Worm (Caenorhabditis elegans) whole organism, young adult: ENCODE measurements around the gene tbc-20.

Experiments
- B0019.2 ChIP-seq: fragments of 200-800 bp; sonication (Bioruptor generic); conservative IDR thresholded peaks from 2 replicates; pipeline ENCODE4 v1.3.6; 2022; ENCODE audit warnings: missing genetic modification reagents, missing genetic modification characterization, missing compliant biosample characterization
- F10E7.11 ChIP-seq: sonication (generic microtip); optimal IDR thresholded peaks from 2 replicates; lab custom pipeline; 2017; ENCODE audit warnings: mild to moderate bottlenecking, missing genetic modification characterization, moderate library complexity, missing compliant biosample characterization
- F23B12.7 ChIP-seq: sonication (generic microtip); optimal IDR thresholded peaks from 2 replicates; lab custom pipeline; 2017; ENCODE audit warnings: missing genetic modification characterization, mild to moderate bottlenecking, missing compliant biosample characterization, antibody characterized with exemption, moderate library complexity; ENCODE audit not compliant: insufficient read depth
- F39B2.1 ChIP-seq: fragments of 200-800 bp; sonication (Bioruptor generic); IDR thresholded peaks from 2 replicates; pipeline ENCODE4 v1.3.6; 2022; ENCODE audit warnings: missing genetic modification reagents, missing genetic modification characterization, missing compliant biosample characterization
- F49E8.2 ChIP-seq: sonication (generic microtip); optimal IDR thresholded peaks from 3 replicates; lab custom pipeline; 2017; ENCODE audit warnings: missing genetic modification characterization, mild to moderate bottlenecking, missing compliant biosample characterization, antibody characterized with exemption, moderate library complexity; ENCODE audit not compliant: insufficient read depth
- K12H6.12 ChIP-seq: fragments of 200-800 bp; sonication (Bioruptor generic); optimal IDR thresholded peaks from 2 replicates; lab custom pipeline; 2018; ENCODE audit warnings: mild to moderate bottlenecking, missing genetic modification characterization, missing compliant biosample characterization
- T07F8.4 ChIP-seq: sonication (generic microtip); optimal IDR thresholded peaks from 2 replicates; lab custom pipeline; 2016; ENCODE audit warnings: mild to moderate bottlenecking, missing genetic modification characterization, moderate library complexity, missing compliant biosample characterization
- Y53F4B.3 ChIP-seq: fragments of 200-800 bp; sonication (Bioruptor generic); IDR thresholded peaks from 2 replicates; pipeline ENCODE4 v1.3.6; 2022; ENCODE audit warnings: missing genetic modification reagents, missing genetic modification characterization, missing compliant biosample characterization
- Y56A3A.18 ChIP-seq: fragments of 200-800 bp; sonication (Bioruptor generic); IDR thresholded peaks from 2 replicates; pipeline ENCODE4 v1.3.6; 2022; ENCODE audit warnings: missing genetic modification reagents, missing genetic modification characterization, missing compliant biosample characterization
- ZK185.1 ChIP-seq: sonication (generic microtip); optimal IDR thresholded peaks from 2 replicates; lab custom pipeline; 2016; ENCODE audit warnings: mild to moderate bottlenecking, missing genetic modification characterization, missing compliant biosample characterization; ENCODE audit not compliant: poor library complexity, severe bottlenecking
- akir-1 ChIP-seq: fragments of 200-800 bp; sonication (Bioruptor generic); optimal IDR thresholded peaks from 2 replicates; lab custom pipeline; 2018; ENCODE audit warnings: mild to moderate bottlenecking, missing genetic modification characterization, moderate library complexity, missing compliant biosample characterization
- attf-3 ChIP-seq: fragments of 200-800 bp; sonication (Bioruptor generic); conservative IDR thresholded peaks from 2 replicates; pipeline ENCODE4 v1.3.6; 2022; ENCODE audit warnings: missing genetic modification reagents, missing genetic modification characterization, missing compliant biosample characterization
- attf-6 ChIP-seq: fragments of 200-800 bp; sonication (Bioruptor generic); IDR thresholded peaks from 2 replicates; pipeline ENCODE4 v1.3.6; 2022; ENCODE audit warnings: missing genetic modification reagents, missing genetic modification characterization, missing compliant biosample characterization
- ccch-3 ChIP-seq: fragments of 200-800 bp; sonication (Bioruptor generic); optimal IDR thresholded peaks from 2 replicates; lab custom pipeline; 2018; ENCODE audit warnings: mild to moderate bottlenecking, missing genetic modification characterization, missing compliant biosample characterization
- ceh-40 ChIP-seq: fragments of 200-800 bp; sonication (Bioruptor generic); IDR thresholded peaks from 2 replicates; pipeline ENCODE4 v1.3.6; 2022; ENCODE audit warnings: missing genetic modification characterization, missing compliant biosample characterization
- ceh-91 ChIP-seq: fragments of 200-800 bp; sonication (Bioruptor generic); IDR thresholded peaks from 2 replicates; pipeline ENCODE4 v1.3.6; 2022; ENCODE audit warnings: missing genetic modification reagents, missing genetic modification characterization, missing compliant biosample characterization
- egl-18 ChIP-seq: fragments of 200-800 bp; sonication (Bioruptor generic); IDR thresholded peaks from 2 replicates; pipeline ENCODE4 v1.3.6; 2022; ENCODE audit warnings: missing genetic modification reagents, missing genetic modification characterization, missing compliant biosample characterization
- ekl-4 ChIP-seq: fragments of 200-800 bp; sonication (Bioruptor generic); IDR thresholded peaks from 2 replicates; pipeline ENCODE4 v1.3.6; 2022; ENCODE audit warnings: missing genetic modification reagents, missing genetic modification characterization, missing compliant biosample characterization
- hmg-20 ChIP-seq: fragments of 200-800 bp; sonication (Bioruptor generic); IDR thresholded peaks from 2 replicates; pipeline ENCODE4 v1.3.6; 2022; ENCODE audit warnings: missing genetic modification reagents, missing genetic modification characterization, missing compliant biosample characterization
- let-607 ChIP-seq, 2 experiments: fragments of 200-800 bp in 1 of 2; sonication (Bioruptor generic) in 1 of 2; sonication (generic microtip) in 1 of 2; optimal IDR thresholded peaks; 2 replicates each; lab custom pipeline; 2016 to 2018; ENCODE audit warnings: mild to moderate bottlenecking in 2 of 2, missing compliant biosample characterization in 2 of 2, missing genetic modification characterization in 2 of 2, moderate library complexity in 2 of 2, missing genotype in 1 of 2
- lin-35 ChIP-seq, 3 experiments: fragments of 150-350 bp in 2 of 3; sonication (generic microtip) in 1 of 3; optimal IDR thresholded peaks; 2 replicates each; lab custom pipeline; 2014 to 2018; ENCODE audit warnings: missing biosample characterization in 3 of 3, missing genetic modification characterization in 3 of 3, missing genetic modification reagents in 3 of 3
- lin-40 ChIP-seq: sonication (generic microtip); optimal IDR thresholded peaks from 2 replicates; lab custom pipeline; 2016; ENCODE audit warnings: missing genetic modification characterization, mild to moderate bottlenecking, missing compliant biosample characterization, missing genotype, missing genetic modification reagents
- lir-1 ChIP-seq: fragments of 200-800 bp; sonication (Bioruptor generic); conservative IDR thresholded peaks from 2 replicates; pipeline ENCODE4 v1.3.6; 2022; ENCODE audit warnings: missing genetic modification reagents, missing genetic modification characterization, missing compliant biosample characterization
- lsl-1 ChIP-seq: fragments of 200-800 bp; sonication (Bioruptor generic); optimal IDR thresholded peaks from 2 replicates; lab custom pipeline; 2018; ENCODE audit warnings: mild to moderate bottlenecking, missing genetic modification characterization, moderate library complexity, missing compliant biosample characterization
- madf-10 ChIP-seq: sonication (generic microtip); optimal IDR thresholded peaks from 2 replicates; lab custom pipeline; 2016; ENCODE audit warnings: mild to moderate bottlenecking, missing genetic modification characterization, missing compliant biosample characterization
- madf-3 ChIP-seq: fragments of 200-800 bp; sonication (Bioruptor generic); IDR thresholded peaks from 2 replicates; pipeline ENCODE4 v1.3.6; 2022; ENCODE audit warnings: missing genetic modification reagents, missing genetic modification characterization, missing compliant biosample characterization
- madf-6 ChIP-seq: fragments of 200-800 bp; sonication (Bioruptor generic); IDR thresholded peaks from 2 replicates; pipeline ENCODE4 v1.3.6; 2022; ENCODE audit warnings: missing genetic modification reagents, missing genetic modification characterization, missing compliant biosample characterization
- mcd-1 ChIP-seq: fragments of 200-800 bp; sonication (Bioruptor generic); IDR thresholded peaks from 2 replicates; pipeline ENCODE4 v1.3.6; 2022; ENCODE audit warnings: missing genetic modification reagents, missing genetic modification characterization, missing compliant biosample characterization
- mes-4 ChIP-seq: sonication (generic microtip); optimal IDR thresholded peaks from 2 replicates; lab custom pipeline; 2016; ENCODE audit warnings: missing genotype, missing genetic modification characterization, missing compliant biosample characterization
- nfya-2 ChIP-seq: fragments of 200-800 bp; sonication (Bioruptor generic); IDR thresholded peaks from 2 replicates; pipeline ENCODE4 v1.3.6; 2022; ENCODE audit warnings: missing genetic modification reagents, missing genetic modification characterization, missing compliant biosample characterization
- nhr-120 ChIP-seq: fragments of 200-800 bp; sonication (Bioruptor generic); IDR thresholded peaks from 2 replicates; pipeline ENCODE4 v1.3.6; 2022; ENCODE audit warnings: missing genetic modification characterization, missing compliant biosample characterization
- pbrm-1 ChIP-seq: fragments of 200-800 bp; sonication (Bioruptor generic); IDR thresholded peaks from 2 replicates; pipeline ENCODE4 v1.3.6; 2022; ENCODE audit warnings: missing genetic modification reagents, missing genetic modification characterization, missing compliant biosample characterization
- rcor-1 ChIP-seq: fragments of 200-800 bp; sonication (Bioruptor generic); IDR thresholded peaks from 2 replicates; pipeline ENCODE4 v1.3.6; 2022; ENCODE audit warnings: missing genetic modification reagents, missing genetic modification characterization, missing compliant biosample characterization
- rec-8 ChIP-seq, 2 experiments: sonication (generic microtip); optimal IDR thresholded peaks; 2 replicates each; lab custom pipeline; 2016; ENCODE audit warnings: mild to moderate bottlenecking in 2 of 2, missing genetic modification characterization in 2 of 2, missing genetic modification reagents in 2 of 2, missing genotype in 2 of 2, missing biosample characterization in 1 of 2, missing compliant biosample characterization in 1 of 2, moderate library complexity in 1 of 2
- sea-2 ChIP-seq: fragments of 200-800 bp; sonication (Bioruptor generic); IDR thresholded peaks from 2 replicates; pipeline ENCODE4 v1.3.6; 2022; ENCODE audit warnings: missing genetic modification characterization, missing compliant biosample characterization
- snpc-1.3 ChIP-seq: sonication (generic microtip); optimal IDR thresholded peaks from 2 replicates; lab custom pipeline; 2017; ENCODE audit warnings: missing genetic modification characterization, mild to moderate bottlenecking, missing compliant biosample characterization, antibody characterized with exemption, moderate library complexity, missing genotype, missing genetic modification reagents; ENCODE audit not compliant: insufficient read depth
- snpc-4 ChIP-seq, 5 experiments: fragments of 150-350 bp in 1 of 5; sonication (generic microtip) in 4 of 5; optimal IDR thresholded peaks; 2 replicates each; lab custom pipeline; 2014 to 2018; ENCODE audit warnings: missing genetic modification characterization in 5 of 5, missing biosample characterization in 3 of 5, antibody characterized with exemption in 2 of 5, mild to moderate bottlenecking in 2 of 5, missing compliant biosample characterization in 2 of 5, missing genotype in 2 of 5, moderate library complexity in 2 of 5, missing genetic modification reagents in 1 of 5
- somi-1 ChIP-seq: fragments of 200-800 bp; sonication (Bioruptor generic); optimal IDR thresholded peaks from 2 replicates; lab custom pipeline; 2018; ENCODE audit warnings: mild to moderate bottlenecking, missing genetic modification characterization, missing compliant biosample characterization
- tbp1 ChIP-seq: fragments of 200-800 bp; sonication (Bioruptor generic); optimal IDR thresholded peaks from 2 replicates; lab custom pipeline; 2018; ENCODE audit warnings: mild to moderate bottlenecking, missing genetic modification characterization, missing compliant biosample characterization
- tbx-9 ChIP-seq: sonication (generic microtip); optimal IDR thresholded peaks from 2 replicates; lab custom pipeline; 2016; ENCODE audit warnings: borderline replicate concordance, missing genetic modification characterization, inconsistent platforms, missing compliant biosample characterization
- unc-130 ChIP-seq: sonication (generic microtip); optimal IDR thresholded peaks from 2 replicates; lab custom pipeline; 2016; ENCODE audit warnings: missing genetic modification reagents, missing genetic modification characterization, missing compliant biosample characterization
- zfh-2 ChIP-seq: fragments of 200-800 bp; sonication (Bioruptor generic); conservative IDR thresholded peaks from 2 replicates; pipeline ENCODE4 v1.3.6; 2022; ENCODE audit warnings: missing genetic modification reagents, missing genetic modification characterization, missing compliant biosample characterization
- zim-3 ChIP-seq: sonication (generic microtip); optimal IDR thresholded peaks from 2 replicates; lab custom pipeline; 2017; ENCODE audit warnings: mild to moderate bottlenecking, missing genetic modification characterization, moderate library complexity, missing compliant biosample characterization
- ztf-18 ChIP-seq: sonication (generic microtip); optimal IDR thresholded peaks from 2 replicates; lab custom pipeline; 2016; ENCODE audit warnings: missing genotype, mild to moderate bottlenecking, missing genetic modification characterization, missing compliant biosample characterization
- ztf-22 ChIP-seq: fragments of 200-800 bp; sonication (Bioruptor generic); optimal IDR thresholded peaks from 2 replicates; lab custom pipeline; 2018; ENCODE audit warnings: mild to moderate bottlenecking, missing genetic modification characterization, moderate library complexity, missing compliant biosample characterization
- ztf-28 ChIP-seq: fragments of 200-800 bp; sonication (Bioruptor generic); IDR thresholded peaks from 2 replicates; pipeline ENCODE4 v1.3.6; 2022; ENCODE audit warnings: missing genetic modification reagents, missing genetic modification characterization, missing compliant biosample characterization
- ztf-6 ChIP-seq: fragments of 200-800 bp; sonication (Bioruptor generic); IDR thresholded peaks from 2 replicates; pipeline ENCODE4 v1.3.6; 2022; ENCODE audit warnings: missing genetic modification reagents, missing genetic modification characterization, missing compliant biosample characterization

The tbc-20 gene

DNA sequence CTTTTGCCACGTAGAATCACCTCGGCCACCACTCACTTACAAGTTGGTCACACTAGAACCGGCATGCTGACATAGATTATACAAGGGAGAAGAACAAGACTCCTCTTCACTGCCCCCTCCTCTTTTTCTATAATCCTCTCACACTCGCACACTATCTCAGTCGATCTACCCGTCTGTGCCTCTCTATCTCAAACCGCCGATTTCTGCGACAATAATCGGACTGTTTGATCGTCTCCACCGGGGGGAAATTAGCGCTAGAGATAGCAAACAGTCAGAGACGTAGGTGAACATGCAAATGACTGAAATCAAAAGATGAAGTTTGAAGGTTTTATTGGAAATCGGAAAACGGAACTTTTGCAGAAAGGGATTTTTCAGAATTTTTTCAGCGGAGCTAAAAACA lies 24.1 kb downstream of the tbc-20 start (continued):
- TF ChIP-seq mcd-1 (GFP tag; lab: Robert Waterston, UW) (peak; percentile 48), tbx-9 (tag; lab: Kevin White, UChicago) (no peak), lin-35 (GFP tag; optimal IDR thresholded peaks at IDR 0.05; lab: Kevin White, UChicago) (no peak), ztf-28 (GFP tag; lab: Robert Waterston, UW) (no peak), ceh-40 (GFP tag; lab: Robert Waterston, UW) (no peak), pbrm-1 (GFP tag; lab: Robert Waterston, UW) (0 out of 2 replicates have a peak, but pooled peaks have one; percentile 39), Y53F4B.3 (GFP tag; lab: Robert Waterston, UW) (no peak), attf-6 (GFP tag; lab: Robert Waterston, UW) (no peak), unc-130 (GFP tag; lab: Kevin White, UChicago) (no peak), madf-6 (no peak), mes-4 (tag; lab: Kevin White, UChicago) (no peak), lir-1 (GFP tag; lab: Robert Waterston, UW) (no peak), ztf-22 (peak; percentile 14), lsl-1 (GFP tag; lab: Kevin White, UChicago) (no peak), F23B12.7 (tag; lab: Kevin White, UChicago) (no peak), lin-40 (peak; percentile 74), nhr-120 (GFP tag; lab: Robert Waterston, UW) (no peak), zim-3 (no peak), ztf-6 (GFP tag; lab: Robert Waterston, UW) (no peak), akir-1 (GFP tag; lab: Kevin White, UChicago) (no peak), rcor-1 (GFP tag; lab: Robert Waterston, UW) (peak; percentile 45), T07F8.4 (tag; lab: Kevin White, UChicago) (no peak), K12H6.12 (no peak), F39B2.1 (GFP tag; lab: Robert Waterston, UW) (no peak), ekl-4 (no peak), madf-3 (GFP tag; lab: Robert Waterston, UW) (no peak), Y56A3A.18 (GFP tag; lab: Robert Waterston, UW) (0 out of 2 replicates have a peak, but pooled peaks have one; percentile 33), ccch-3 (GFP tag; lab: Kevin White, UChicago) (no peak), egl-18 (GFP tag; lab: Robert Waterston, UW) (no peak), attf-3 (GFP tag; lab: Robert Waterston, UW) (no peak), madf-10 (tag; lab: Kevin White, UChicago) (no peak), ztf-18 (no peak), nfya-2 (GFP tag; lab: Robert Waterston, UW) (no peak), ceh-91 (GFP tag; lab: Robert Waterston, UW) (no peak), let-607 (tag; optimal IDR thresholded peaks at IDR 0.05; lab: Kevin White, UChicago) (peak in 1 of 2 experiments; percentile 1), zfh-2 (GFP tag; lab: Robert Waterston, UW) (0 out of 2 replicates have a peak, but pooled peaks have one; percentile 30), hmg-20 (GFP tag; lab: Robert Waterston, UW) (no peak), snpc-1.3 (tag; lab: Kevin White, UChicago) (no peak), B0019.2 (no peak), ZK185.1 (tag; lab: Kevin White, UChicago) (no peak), tbp1 (GFP tag; lab: Kevin White, UChicago) (no peak), sea-2 (GFP tag; lab: Robert Waterston, UW) (no peak), snpc-4 (GFP tag; optimal IDR thresholded peaks at IDR 0.05; lab: Kevin White, UChicago) (no peak), snpc-4 (tag; optimal IDR thresholded peaks at IDR 0.05; lab: Kevin White, UChicago) (peak in 3 of 4 experiments; percentile 18 to 56 (median 20)), somi-1 (no peak), rec-8 (tag; optimal IDR thresholded peaks at IDR 0.05; lab: Kevin White, UChicago) (no peak), F49E8.2 (tag; lab: Kevin White, UChicago) (no peak), F10E7.11 (tag; lab: Kevin White, UChicago) (no peak)
